Worm (Caenorhabditis elegans) whole organism, L2 larva: ENCODE data around the gene sri-19.

ENCODE experiments used
- C34F6.9 ChIP-seq: fragments of 150-350 bp; optimal IDR thresholded peaks from 2 replicates; lab custom pipeline; 2014; ENCODE audit warnings: missing biosample characterization, missing genetic modification characterization
- F13H6.1 ChIP-seq: sonication (generic microtip); optimal IDR thresholded peaks from 2 replicates; lab custom pipeline; 2016; ENCODE audit warnings: missing genetic modification characterization, missing compliant biosample characterization
- R02D3.7 ChIP-seq: fragments of 150-350 bp; optimal IDR thresholded peaks from 2 replicates; lab custom pipeline; 2014; ENCODE audit warnings: missing biosample characterization, missing genetic modification characterization
- Y55F3AM.14 ChIP-seq: fragments of 200-800 bp; sonication (Bioruptor generic); optimal IDR thresholded peaks from 2 replicates; lab custom pipeline; 2018; ENCODE audit warnings: mild to moderate bottlenecking, missing genetic modification characterization, missing compliant biosample characterization
- ZK546.5 ChIP-seq: sonication (generic microtip); optimal IDR thresholded peaks from 2 replicates; lab custom pipeline; 2017; ENCODE audit warnings: missing biosample characterization, missing genetic modification characterization
- alr-1 ChIP-seq: fragments of 150-350 bp; optimal IDR thresholded peaks from 2 replicates; lab custom pipeline; 2014; ENCODE audit warnings: missing biosample characterization, missing genetic modification characterization
- ama-1 ChIP-seq: fragments of 150-350 bp; optimal IDR thresholded peaks from 2 replicates; lab custom pipeline; 2018; ENCODE audit warnings: inconsistent platforms
- blmp-1 ChIP-seq: sonication (generic microtip); optimal IDR thresholded peaks from 2 replicates; lab custom pipeline; 2017; ENCODE audit warnings: missing genetic modification characterization, mild to moderate bottlenecking, missing compliant biosample characterization, antibody characterized with exemption, moderate library complexity; ENCODE audit not compliant: insufficient read depth
- ceh-16 ChIP-seq: fragments of 150-350 bp; optimal IDR thresholded peaks from 2 replicates; lab custom pipeline; 2014; ENCODE audit warnings: missing biosample characterization, missing genetic modification characterization
- ceh-82 ChIP-seq: fragments of 150-350 bp; optimal IDR thresholded peaks from 2 replicates; lab custom pipeline; 2014; ENCODE audit warnings: missing biosample characterization, missing genetic modification characterization
- crh-2 ChIP-seq: sonication (generic microtip); optimal IDR thresholded peaks from 2 replicates; lab custom pipeline; 2017; ENCODE audit warnings: missing biosample characterization, missing genetic modification characterization
- dmd-4 ChIP-seq: sonication (generic microtip); optimal IDR thresholded peaks from 2 replicates; lab custom pipeline; 2017; ENCODE audit warnings: missing biosample characterization, missing genetic modification characterization
- egl-27 ChIP-seq: sonication (generic microtip); optimal IDR thresholded peaks from 3 replicates; lab custom pipeline; 2017; ENCODE audit warnings: missing biosample characterization, missing genetic modification reagents, missing genetic modification characterization
- elt-1 ChIP-seq: fragments of 150-350 bp; optimal IDR thresholded peaks from 2 replicates; lab custom pipeline; 2014; ENCODE audit warnings: missing biosample characterization, missing genetic modification characterization
- fos-1 ChIP-seq: fragments of 150-350 bp; optimal IDR thresholded peaks from 2 replicates; lab custom pipeline; 2014; ENCODE audit warnings: missing biosample characterization, missing genetic modification characterization
- gmeb-1 ChIP-seq: fragments of 150-350 bp; optimal IDR thresholded peaks from 2 replicates; lab custom pipeline; 2014; ENCODE audit warnings: missing biosample characterization, missing genetic modification characterization
- lin-11 ChIP-seq: fragments of 150-350 bp; sonication (generic microtip); optimal IDR thresholded peaks from 2 replicates; lab custom pipeline; 2014; ENCODE audit warnings: missing biosample characterization, missing genetic modification characterization, inconsistent platforms, mixed read lengths
- lin-13 ChIP-seq: fragments of 150-350 bp; optimal IDR thresholded peaks from 2 replicates; lab custom pipeline; 2014; ENCODE audit warnings: missing biosample characterization, missing genetic modification reagents, missing genetic modification characterization
- lin-39 ChIP-seq: fragments of 150-350 bp; optimal IDR thresholded peaks from 2 replicates; lab custom pipeline; 2014; ENCODE audit warnings: missing biosample characterization, missing genetic modification reagents, missing genetic modification characterization
- lsy-2 ChIP-seq, 2 experiments: fragments of 150-350 bp in 1 of 2; sonication (generic microtip) in 1 of 2; optimal IDR thresholded peaks; 2 replicates each; lab custom pipeline; 2014 to 2017; ENCODE audit warnings: missing biosample characterization in 2 of 2, missing genetic modification characterization in 2 of 2
- mab-5 ChIP-seq: fragments of 150-350 bp; optimal IDR thresholded peaks from 2 replicates; lab custom pipeline; 2014; ENCODE audit warnings: missing biosample characterization, missing genetic modification characterization
- mdl-1 ChIP-seq, 2 experiments: fragments of 150-350 bp in 1 of 2; sonication (generic microtip) in 1 of 2; optimal IDR thresholded peaks; 2 replicates each; lab custom pipeline; 2017; ENCODE audit warnings: missing biosample characterization in 2 of 2, missing genetic modification characterization in 2 of 2
- nhr-10 ChIP-seq: sonication (generic microtip); optimal IDR thresholded peaks from 2 replicates; lab custom pipeline; 2017; ENCODE audit warnings: missing biosample characterization, missing genetic modification characterization
- nhr-11 ChIP-seq: fragments of 150-350 bp; optimal IDR thresholded peaks from 2 replicates; lab custom pipeline; 2014; ENCODE audit warnings: missing biosample characterization, missing genetic modification characterization
- nhr-12 ChIP-seq: fragments of 150-350 bp; optimal IDR thresholded peaks from 2 replicates; lab custom pipeline; 2014; ENCODE audit warnings: missing biosample characterization, missing genetic modification characterization
- nhr-129 ChIP-seq: fragments of 150-350 bp; optimal IDR thresholded peaks from 2 replicates; lab custom pipeline; 2014; ENCODE audit warnings: missing biosample characterization, missing genetic modification characterization
- nhr-21 ChIP-seq: fragments of 150-350 bp; optimal IDR thresholded peaks from 2 replicates; lab custom pipeline; 2014; ENCODE audit warnings: missing biosample characterization, missing genetic modification characterization
- nhr-237 ChIP-seq: fragments of 150-350 bp; optimal IDR thresholded peaks from 2 replicates; lab custom pipeline; 2014; ENCODE audit warnings: missing biosample characterization, missing genetic modification characterization
- nhr-25 ChIP-seq: fragments of 150-350 bp; sonication (generic microtip); optimal IDR thresholded peaks from 3 replicates; lab custom pipeline; 2014; ENCODE audit warnings: missing biosample characterization, missing genetic modification characterization
- nhr-6 ChIP-seq: fragments of 150-350 bp; optimal IDR thresholded peaks from 2 replicates; lab custom pipeline; 2014; ENCODE audit warnings: missing biosample characterization, missing genetic modification characterization
- peb-1 ChIP-seq: fragments of 150-350 bp; optimal IDR thresholded peaks from 2 replicates; lab custom pipeline; 2014; ENCODE audit warnings: missing biosample characterization, missing genetic modification characterization
- sem-4 ChIP-seq: fragments of 150-350 bp; optimal IDR thresholded peaks from 2 replicates; lab custom pipeline; 2014; ENCODE audit warnings: missing biosample characterization, missing genetic modification reagents, missing genetic modification characterization
- sma-3 ChIP-seq: sonication (generic microtip); optimal IDR thresholded peaks from 2 replicates; lab custom pipeline; 2016; ENCODE audit warnings: missing genetic modification reagents, missing genetic modification characterization, missing compliant biosample characterization
- sma-9 ChIP-seq, 2 experiments: fragments of 150-350 bp in 1 of 2; sonication (generic microtip) in 1 of 2; optimal IDR thresholded peaks; 2 replicates each; lab custom pipeline; 2014 to 2016; ENCODE audit warnings: missing genetic modification characterization in 2 of 2, mild to moderate bottlenecking in 1 of 2, missing biosample characterization in 1 of 2, missing compliant biosample characterization in 1 of 2, missing genetic modification reagents in 1 of 2, moderate library complexity in 1 of 2
- snpc-4 ChIP-seq: fragments of 150-350 bp; optimal IDR thresholded peaks from 2 replicates; lab custom pipeline; 2014; ENCODE audit warnings: missing biosample characterization, missing genetic modification characterization
- unc-39 ChIP-seq: fragments of 150-350 bp; optimal IDR thresholded peaks from 2 replicates; lab custom pipeline; 2014; ENCODE audit warnings: missing biosample characterization, missing genetic modification characterization
- unc-55 ChIP-seq: fragments of 150-350 bp; sonication (generic microtip); optimal IDR thresholded peaks from 3 replicates; lab custom pipeline; 2014; ENCODE audit warnings: missing biosample characterization, missing genetic modification reagents, missing genetic modification characterization
- unc-62 ChIP-seq: fragments of 150-350 bp; optimal IDR thresholded peaks from 2 replicates; lab custom pipeline; 2014; ENCODE audit warnings: missing biosample characterization, missing genetic modification reagents, missing genetic modification characterization
- zag-1 ChIP-seq: fragments of 150-350 bp; optimal IDR thresholded peaks from 2 replicates; lab custom pipeline; 2014; ENCODE audit warnings: missing biosample characterization, missing genetic modification characterization
- ztf-1 ChIP-seq: fragments of 200-800 bp; sonication (Bioruptor generic); conservative IDR thresholded peaks from 2 replicates; pipeline ENCODE4 v1.3.6; 2022; ENCODE audit warnings: missing genetic modification characterization, missing compliant biosample characterization
- ztf-11 ChIP-seq: sonication (generic microtip); optimal IDR thresholded peaks from 2 replicates; lab custom pipeline; 2017; ENCODE audit warnings: missing biosample characterization, missing genetic modification characterization
- ztf-4 ChIP-seq: fragments of 150-350 bp; optimal IDR thresholded peaks from 2 replicates; lab custom pipeline; 2014; ENCODE audit warnings: missing biosample characterization, missing genetic modification characterization

sri-19 gene

DNA sequence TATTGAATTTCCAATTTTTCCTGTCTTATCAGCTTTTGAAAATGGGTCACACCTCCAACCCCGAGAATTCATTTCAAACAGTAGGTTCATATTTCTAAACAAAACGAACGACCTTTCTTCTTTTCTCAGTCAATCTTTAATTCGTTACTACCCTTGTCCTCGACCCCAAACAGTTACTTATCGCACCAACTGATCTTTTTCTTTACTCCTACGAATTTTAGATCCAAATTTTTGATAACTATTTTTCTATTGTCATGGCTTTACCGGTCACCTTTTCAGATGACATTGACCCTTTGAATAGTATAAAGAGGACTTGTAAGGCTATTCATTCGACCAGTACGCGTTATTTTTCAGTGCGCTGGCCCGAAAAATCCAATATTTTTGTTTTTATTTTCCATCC is 42.0 kb upstream of the sri-19 start:
- peak; percentile 69 for TF ChIP-seq ceh-16
- TF ChIP-seq elt-1 (tag; lab: Kevin White, UChicago), result peak; percentile 49
- no peak for TF ChIP-seq ZK546.5 (tag; lab: Kevin White, UChicago)
- TF ChIP-seq, all 48 proteins: peak for 2

DNA sequence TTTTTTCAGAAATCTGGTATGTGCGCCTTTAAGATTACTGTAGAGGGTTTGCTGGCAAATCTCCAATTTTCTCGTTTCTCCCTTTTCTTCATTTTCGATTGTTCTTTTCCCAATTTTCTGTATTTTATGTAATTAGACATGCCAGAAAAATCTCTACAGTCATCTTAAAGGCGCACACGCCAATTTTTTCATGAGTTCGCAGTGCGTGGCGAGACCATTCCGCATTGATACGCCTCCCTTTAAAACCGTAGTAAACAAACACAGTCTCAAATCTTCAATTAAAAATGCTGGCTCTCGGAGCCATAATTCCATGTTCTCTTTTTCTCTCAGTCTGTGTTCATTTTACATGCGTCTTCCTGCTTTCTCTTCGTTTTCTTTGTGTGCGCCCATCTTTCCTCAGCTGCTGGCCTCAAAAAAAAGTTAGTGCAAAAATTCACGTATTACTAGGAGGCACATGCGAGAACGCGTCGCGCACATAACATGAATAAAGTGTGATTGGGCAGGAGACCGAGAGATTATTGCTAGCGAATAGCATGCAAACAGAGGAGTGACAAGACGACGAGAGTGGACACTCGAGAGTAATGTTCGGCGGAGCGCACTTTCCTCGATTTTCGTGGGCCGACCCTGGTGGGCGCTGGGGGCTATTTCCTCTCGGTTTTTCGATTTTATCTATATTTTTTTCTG is 39.2 kb upstream of the sri-19 start:
- no peak for TF ChIP-seq peb-1
- TF ChIP-seq gmeb-1 (tag; lab: Kevin White, UChicago), result peak; percentile 65
- peak; percentile 51 for TF ChIP-seq egl-27 (tag; lab: Kevin White, UChicago)
- TF ChIP-seq fos-1 (tag; lab: Kevin White, UChicago), result peak; percentile 58
- TF ChIP-seq unc-55 (GFP tag; lab: Kevin White, UChicago), result peak; percentile 82
- TF ChIP-seq F13H6.1 (tag; lab: Kevin White, UChicago), result peak; percentile 92
- peak; percentile 11 for TF ChIP-seq nhr-10
- TF ChIP-seq blmp-1 (tag; lab: Kevin White, UChicago), result peak; percentile 40
- TF ChIP-seq ama-1 (lab: Kevin White, UChicago), result peak; percentile 74
- peak; percentile 58 for TF ChIP-seq nhr-25 (tag; lab: Kevin White, UChicago)
- TF ChIP-seq lsy-2 (tag; optimal IDR thresholded peaks at IDR 0.05; lab: Kevin White, UChicago), result peak; percentile 40 to 80
- peak; percentile 26 for TF ChIP-seq ztf-4
- TF ChIP-seq R02D3.7 (tag; lab: Kevin White, UChicago), result no peak
- no peak for TF ChIP-seq lin-39 (tag; lab: Kevin White, UChicago)
- no peak for TF ChIP-seq dmd-4 (tag; lab: Kevin White, UChicago)
- TF ChIP-seq ceh-16, result peak; percentile 45
- no peak for TF ChIP-seq ztf-11
- peak; percentile 87 for TF ChIP-seq nhr-129 (tag; lab: Kevin White, UChicago)
- peak; percentile 58 for TF ChIP-seq sem-4 (tag; lab: Kevin White, UChicago)
- peak; percentile 19 for TF ChIP-seq ceh-82
- no peak for TF ChIP-seq alr-1 (tag; lab: Kevin White, UChicago)
- TF ChIP-seq lin-13 (GFP tag; lab: Kevin White, UChicago), result peak; percentile 50
- TF ChIP-seq nhr-21 (tag; lab: Kevin White, UChicago), result peak; percentile 61
- peak; percentile 37 for TF ChIP-seq zag-1 (tag; lab: Kevin White, UChicago)
- peak; percentile 87 for TF ChIP-seq lin-11 (tag; lab: Kevin White, UChicago)
- TF ChIP-seq mdl-1 (tag; optimal IDR thresholded peaks at IDR 0.05; lab: Kevin White, UChicago), result peak in 1 of 2 experiments; percentile 77
- TF ChIP-seq C34F6.9 (tag; lab: Kevin White, UChicago), result peak; percentile 96
- peak; percentile 72 for TF ChIP-seq sma-9 (GFP tag; optimal IDR thresholded peaks at IDR 0.05; lab: Kevin White, UChicago)
- TF ChIP-seq sma-9 (tag; optimal IDR thresholded peaks at IDR 0.05; lab: Kevin White, UChicago), result no peak
- no peak for TF ChIP-seq nhr-12 (tag; lab: Kevin White, UChicago)
- peak; percentile 76 for TF ChIP-seq sma-3
- peak; percentile 57 for TF ChIP-seq snpc-4 (tag; lab: Kevin White, UChicago)
- TF ChIP-seq mab-5 (tag; lab: Kevin White, UChicago), result peak; percentile 84
- TF ChIP-seq nhr-6 (tag; lab: Kevin White, UChicago), result peak; percentile 60
- TF ChIP-seq nhr-11 (tag; lab: Kevin White, UChicago), result no peak
- peak; percentile 17 for TF ChIP-seq Y55F3AM.14 (GFP tag; lab: Kevin White, UChicago)
- TF ChIP-seq unc-62, result no peak
- TF ChIP-seq ztf-1, result no peak
- TF ChIP-seq nhr-237 (tag; lab: Kevin White, UChicago), result no peak
- peak; percentile 84 for TF ChIP-seq crh-2

DNA sequence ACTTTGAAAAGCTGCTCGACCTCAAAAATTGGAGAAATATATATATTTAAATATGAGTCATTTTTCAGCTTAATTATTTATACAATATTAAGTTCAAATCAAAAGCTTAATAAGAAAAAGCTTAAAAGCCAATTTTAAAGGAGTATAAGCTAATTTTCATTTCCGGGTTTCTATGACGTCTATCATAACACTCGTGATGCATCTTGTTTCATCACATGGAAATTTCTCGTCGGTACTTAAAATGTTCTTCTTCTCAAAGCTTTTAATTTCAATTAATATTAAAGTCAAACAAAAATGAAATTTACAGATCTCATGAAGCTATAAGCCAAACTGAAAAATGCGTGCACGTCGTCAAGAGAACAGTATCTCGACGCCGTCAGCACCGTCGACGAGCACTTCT is 38.4 kb upstream of the sri-19 start, which contains the start of gene rbr-2:
rbr-2 (plus strand) TSS at position 301 of the 400 bp plus-strand sequence.
- no peak for TF ChIP-seq nhr-6 (tag; lab: Kevin White, UChicago)
- TF ChIP-seq unc-62, result no peak
- no peak for TF ChIP-seq fos-1 (tag; lab: Kevin White, UChicago)
- no peak for TF ChIP-seq sma-3
- no peak for TF ChIP-seq crh-2
- TF ChIP-seq unc-39 (tag; lab: Kevin White, UChicago), result no peak
- TF ChIP-seq lin-11 (tag; lab: Kevin White, UChicago), result no peak
- TF ChIP-seq mab-5 (tag; lab: Kevin White, UChicago), result no peak
- no peak for TF ChIP-seq ceh-82
